Fruit fly (Drosophila melanogaster): ENCODE results near the gene Nle.

DNA sequence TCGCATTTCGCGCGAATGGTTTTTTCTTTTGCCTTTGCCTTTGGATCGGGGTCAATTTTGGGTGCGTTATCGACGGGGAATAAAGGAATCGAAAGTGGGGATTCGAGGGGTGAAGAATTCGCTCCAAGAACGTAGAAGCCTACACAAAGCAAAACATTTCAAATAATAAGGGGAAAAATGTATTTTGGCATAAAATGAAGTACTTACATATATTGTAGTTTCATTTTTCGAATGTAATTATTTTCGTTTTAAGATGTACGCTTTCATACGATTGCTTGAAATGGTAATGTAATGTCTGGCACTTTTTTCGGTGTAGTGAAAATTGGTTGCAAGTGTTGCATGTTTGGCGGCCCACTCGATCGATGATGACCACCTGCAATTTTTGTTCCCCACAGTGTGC is 47.1 kb upstream of the Nle start:
- TF ChIP-seq psq (optimal IDR thresholded peaks at IDR 0.05) = no peak
- no peak for TF ChIP-seq EcR (GFP tag; optimal IDR thresholded peaks at IDR 0.05)

Measured in whole organism.